Fruit fly (Drosophila melanogaster): ENCODE data around the gene CG14712.

CG14712 gene

dm6 chr3R:11589764-11590358 is 38.7 kb upstream of the CG14712 start, which contains the start of gene CG6791 (continued):
- TF ChIP-seq run (tag; optimal IDR thresholded peaks at IDR 0.05) (no peak), fd64A (GFP tag; optimal IDR thresholded peaks at IDR 0.05) (no peak), ftz-f1 (GFP tag; optimal IDR thresholded peaks at IDR 0.05) (no peak), sna (GFP tag; IDR thresholded peaks at IDR 0.05; ENCODE audit: partially characterized antibody) (peak; percentile 78), bbx (GFP tag; IDR thresholded peaks at IDR 0.05; ENCODE audit: partially characterized antibody) (peak; percentile 93), CG7928 (GFP tag; optimal IDR thresholded peaks at IDR 0.05) (no peak), pita (GFP tag; optimal IDR thresholded peaks at IDR 0.05) (no peak), CG18599 (GFP tag; optimal IDR thresholded peaks at IDR 0.05) (no peak), CG17912 (GFP tag; optimal IDR thresholded peaks at IDR 0.05) (no peak), CG1792 (GFP tag; optimal IDR thresholded peaks at IDR 0.05) (no peak), CG11696 (GFP tag; IDR thresholded peaks at IDR 0.05) (no peak), insv (GFP tag; optimal IDR thresholded peaks at IDR 0.05) (no peak), wor (GFP tag; IDR thresholded peaks at IDR 0.05) (no peak), h (optimal IDR thresholded peaks at IDR 0.05) (no peak), slbo (GFP tag; IDR thresholded peaks at IDR 0.05) (no peak), psq (GFP tag; optimal IDR thresholded peaks at IDR 0.05) (no peak), ems (GFP tag; optimal IDR thresholded peaks at IDR 0.05) (no peak), nom (GFP tag; optimal IDR thresholded peaks at IDR 0.05) (no peak), CG12769 (tag; optimal IDR thresholded peaks at IDR 0.05) (no peak), dati (GFP tag; IDR thresholded peaks at IDR 0.05) (no peak), CTCF (GFP tag; optimal IDR thresholded peaks at IDR 0.05) (no peak), Elba2 (GFP tag; optimal IDR thresholded peaks at IDR 0.05) (no peak), shn (GFP tag; optimal IDR thresholded peaks at IDR 0.05) (no peak), Nf-YB (GFP tag; optimal IDR thresholded peaks at IDR 0.05) (no peak), org-1 (GFP tag; optimal IDR thresholded peaks at IDR 0.05) (no peak), Sry-δ (GFP tag; optimal IDR thresholded peaks at IDR 0.05) (peak; percentile 74), jing (GFP tag; optimal IDR thresholded peaks at IDR 0.05) (no peak), MTF-1 (GFP tag; optimal IDR thresholded peaks at IDR 0.05; ENCODE audit: borderline replicate concordance) (no peak), Lim3 (GFP tag; IDR thresholded peaks at IDR 0.05) (no peak), Gsc (GFP tag; IDR thresholded peaks at IDR 0.05) (no peak), crc (GFP tag; optimal IDR thresholded peaks at IDR 0.05) (no peak), B-H1 (GFP tag; IDR thresholded peaks at IDR 0.05) (no peak), dmrt11E (tag; optimal IDR thresholded peaks at IDR 0.05) (no peak), luna (GFP tag; optimal IDR thresholded peaks at IDR 0.05) (no peak), CrebB (tag; optimal IDR thresholded peaks at IDR 0.05) (no peak), CG18619 (GFP tag; optimal IDR thresholded peaks at IDR 0.05) (no peak), Bdp1 (GFP tag; optimal IDR thresholded peaks at IDR 0.05) (no peak), CG2712 (tag; optimal IDR thresholded peaks at IDR 0.05) (no peak), Drgx (GFP tag; IDR thresholded peaks at IDR 0.05) (no peak), gem (tag; optimal IDR thresholded peaks at IDR 0.05) (no peak), CG11723 (GFP tag; optimal IDR thresholded peaks at IDR 0.05) (no peak), Blimp-1 (GFP tag; optimal IDR thresholded peaks at IDR 0.05) (no peak), CG4282 (GFP tag; optimal IDR thresholded peaks at IDR 0.05) (no peak), CHES-1-like (GFP tag; optimal IDR thresholded peaks at IDR 0.05) (peak; percentile 4), scrt (GFP tag; optimal IDR thresholded peaks at IDR 0.05) (no peak), tio (GFP tag; optimal IDR thresholded peaks at IDR 0.05) (no peak), CG2875 (GFP tag; optimal IDR thresholded peaks at IDR 0.05) (no peak), fu2 (GFP tag; optimal IDR thresholded peaks at IDR 0.05) (no peak), Dfd (GFP tag; optimal IDR thresholded peaks at IDR 0.05) (no peak), caup (GFP tag; optimal IDR thresholded peaks at IDR 0.05; ENCODE audit: severe bottlenecking) (no peak), stc (GFP tag; IDR thresholded peaks at IDR 0.05) (no peak), Mrtf (GFP tag; IDR thresholded peaks at IDR 0.05) (no peak)

All from whole organism, embryonic.